Worm (Caenorhabditis elegans) whole organism, L2 larva: Measurements from ENCODE around the gene col-113.

ENCODE experiments used
- ama-1 ChIP-seq: fragments of 150-350 bp; optimal IDR thresholded peaks from 2 replicates; lab custom pipeline; 2018; ENCODE audit warnings: inconsistent platforms
- crh-2 ChIP-seq: sonication (generic microtip); optimal IDR thresholded peaks from 2 replicates; lab custom pipeline; 2017; ENCODE audit warnings: missing biosample characterization, missing genetic modification characterization
- nhr-12 ChIP-seq: fragments of 150-350 bp; optimal IDR thresholded peaks from 2 replicates; lab custom pipeline; 2014; ENCODE audit warnings: missing biosample characterization, missing genetic modification characterization
- skn-1 ChIP-seq: sonication (generic microtip); optimal IDR thresholded peaks from 2 replicates; lab custom pipeline; 2017; ENCODE audit warnings: missing biosample characterization, missing genetic modification characterization
- unc-39 ChIP-seq: fragments of 150-350 bp; optimal IDR thresholded peaks from 2 replicates; lab custom pipeline; 2014; ENCODE audit warnings: missing biosample characterization, missing genetic modification characterization

- TF ChIP-seq ama-1 (lab: Kevin White, UChicago) (no peak), nhr-12 (tag; lab: Kevin White, UChicago) (no peak), skn-1 (no peak), unc-39 (tag; lab: Kevin White, UChicago) (no peak), crh-2 (no peak)
These were observed 7.3 kb upstream of the col-113 start for ce11 chrIV:7159586-7159985.
